Fruit fly (Drosophila melanogaster) whole organism, prepupa: Measurements from ENCODE around the gene Tre1.

ENCODE experiments used
- Blimp-1 ChIP-seq: fragments of 200-800 bp; sonication (Bioruptor generic); optimal IDR thresholded peaks from 3 replicates; lab custom pipeline; 2017; ENCODE audit warnings: missing biosample characterization, missing genetic modification characterization, mild to moderate bottlenecking, moderate library complexity, missing genetic modification reagents
- CG10669 ChIP-seq: fragments of 200-800 bp; sonication (Bioruptor generic); optimal IDR thresholded peaks from 3 replicates; lab custom pipeline; 2018; ENCODE audit warnings: missing biosample characterization, mild to moderate bottlenecking, missing genetic modification characterization, moderate library complexity
- CG11294 ChIP-seq: fragments of 200-800 bp; sonication (Bioruptor generic); IDR thresholded peaks from 2 replicates; pipeline ENCODE4 v1.3.6; 2022; ENCODE audit warnings: missing biosample characterization, missing genetic modification characterization
- CG11902 ChIP-seq: fragments of 200-800 bp; sonication (Bioruptor generic); optimal IDR thresholded peaks from 3 replicates; lab custom pipeline; 2016; ENCODE audit warnings: missing biosample characterization, missing genetic modification characterization
- CG15336 ChIP-seq: fragments of 200-800 bp; sonication (Bioruptor generic); IDR thresholded peaks from 2 replicates; pipeline ENCODE4 v1.3.6; 2022; ENCODE audit warnings: missing biosample characterization, missing genetic modification characterization
- CG1621 ChIP-seq: fragments of 200-800 bp; sonication (Bioruptor generic); optimal IDR thresholded peaks from 3 replicates; lab custom pipeline; 2018; ENCODE audit warnings: missing biosample characterization, mild to moderate bottlenecking, missing genetic modification characterization
- CG3032 ChIP-seq: fragments of 200-800 bp; optimal IDR thresholded peaks from 2 replicates; lab custom pipeline; 2019; ENCODE audit warnings: missing biosample characterization, mild to moderate bottlenecking, missing genetic modification characterization, moderate library complexity
- CG31627 ChIP-seq: fragments of 200-800 bp; sonication (Bioruptor generic); optimal IDR thresholded peaks from 3 replicates; lab custom pipeline; 2016; ENCODE audit warnings: missing biosample characterization, missing genetic modification characterization
- CG32006 ChIP-seq: fragments of 200-800 bp; sonication (Bioruptor generic); optimal IDR thresholded peaks from 3 replicates; lab custom pipeline; 2017; ENCODE audit warnings: missing biosample characterization, mild to moderate bottlenecking, missing genetic modification characterization
- CG6163 ChIP-seq: fragments of 200-800 bp; sonication (Bioruptor generic); IDR thresholded peaks from 3 replicates; pipeline ENCODE4 v1.3.6; 2022; ENCODE audit warnings: missing biosample characterization, missing genetic modification characterization
- CG6276 ChIP-seq: fragments of 200-800 bp; sonication (Bioruptor generic); optimal IDR thresholded peaks from 2 replicates; lab custom pipeline; 2017; ENCODE audit warnings: missing biosample characterization, mild to moderate bottlenecking, missing genetic modification characterization
- CG6792 ChIP-seq: fragments of 200-800 bp; sonication (Bioruptor generic); optimal IDR thresholded peaks from 3 replicates; lab custom pipeline; 2016; ENCODE audit warnings: missing biosample characterization, missing genetic modification characterization
- CG6808 ChIP-seq: fragments of 200-800 bp; sonication (Bioruptor generic); optimal IDR thresholded peaks from 3 replicates; lab custom pipeline; 2017; ENCODE audit warnings: missing biosample characterization, missing genetic modification characterization, mild to moderate bottlenecking, moderate library complexity, missing genetic modification reagents
- CG6854 ChIP-seq: fragments of 200-800 bp; sonication (Bioruptor generic); optimal IDR thresholded peaks from 2 replicates; lab custom pipeline; 2017; ENCODE audit warnings: missing biosample characterization, mild to moderate bottlenecking, missing genetic modification characterization
- CG8119 ChIP-seq: fragments of 200-800 bp; sonication (Bioruptor generic); IDR thresholded peaks from 3 replicates; pipeline ENCODE4 v1.3.6; 2022; ENCODE audit warnings: missing biosample characterization, missing genetic modification characterization
- CG8319 ChIP-seq: fragments of 200-800 bp; sonication (Bioruptor generic); optimal IDR thresholded peaks from 3 replicates; lab custom pipeline; 2016; ENCODE audit warnings: missing biosample characterization, missing genetic modification characterization
- CG8632 ChIP-seq: fragments of 200-800 bp; sonication (Bioruptor generic); optimal IDR thresholded peaks from 3 replicates; lab custom pipeline; 2016; ENCODE audit warnings: missing biosample characterization, missing genetic modification characterization
- CG9139 ChIP-seq: fragments of 200-800 bp; sonication (Bioruptor generic); optimal IDR thresholded peaks from 3 replicates; lab custom pipeline; 2017; ENCODE audit warnings: missing biosample characterization, mild to moderate bottlenecking, missing genetic modification characterization
- Eip78C ChIP-seq: fragments of 200-800 bp; sonication (Bioruptor generic); peaks from one replicate; lab custom pipeline; 2016; ENCODE audit warnings: missing biosample characterization, missing genetic modification characterization
- Eip93F ChIP-seq: fragments of 200-800 bp; sonication (Bioruptor generic); optimal IDR thresholded peaks from 2 replicates; lab custom pipeline; 2016; ENCODE audit warnings: missing biosample characterization, mild to moderate bottlenecking, missing genetic modification characterization
- Ets21C ChIP-seq: fragments of 200-800 bp; sonication (Bioruptor generic); optimal IDR thresholded peaks from 3 replicates; lab custom pipeline; 2016; ENCODE audit warnings: missing biosample characterization, missing genetic modification characterization
- Hr38 ChIP-seq: sonication (Bioruptor generic); optimal IDR thresholded peaks from 2 replicates; lab custom pipeline; 2016; ENCODE audit warnings: missing biosample characterization, missing genetic modification characterization
- Hr39 ChIP-seq: fragments of 200-800 bp; sonication (Bioruptor generic); optimal IDR thresholded peaks from 2 replicates; lab custom pipeline; 2016; ENCODE audit warnings: missing biosample characterization, missing genetic modification characterization
- Hr4 ChIP-seq: fragments of 200-800 bp; sonication (Bioruptor generic); optimal IDR thresholded peaks from 3 replicates; lab custom pipeline; 2016; ENCODE audit warnings: missing biosample characterization, missing genetic modification characterization
- Lpt ChIP-seq: fragments of 200-800 bp; sonication (Bioruptor generic); optimal IDR thresholded peaks from 3 replicates; lab custom pipeline; 2016; ENCODE audit warnings: missing biosample characterization, missing genetic modification characterization
- Met ChIP-seq: fragments of 200-800 bp; sonication (Bioruptor generic); optimal IDR thresholded peaks from 3 replicates; lab custom pipeline; 2016; ENCODE audit warnings: missing biosample characterization, missing genetic modification characterization
- OdsH ChIP-seq: fragments of 200-800 bp; sonication (Bioruptor generic); optimal IDR thresholded peaks from 3 replicates; lab custom pipeline; 2016; ENCODE audit warnings: missing biosample characterization, missing genetic modification characterization
- Smox ChIP-seq: fragments of 200-800 bp; sonication (Bioruptor generic); optimal IDR thresholded peaks from 3 replicates; lab custom pipeline; 2016; ENCODE audit warnings: missing biosample characterization, missing genetic modification characterization
- Sox102F ChIP-seq: fragments of 200-800 bp; sonication (Bioruptor generic); optimal IDR thresholded peaks from 2 replicates; lab custom pipeline; 2016; ENCODE audit warnings: missing biosample characterization, mild to moderate bottlenecking, missing genetic modification characterization
- Sox14 ChIP-seq: fragments of 200-800 bp; sonication (Bioruptor generic); optimal IDR thresholded peaks from 3 replicates; lab custom pipeline; 2016; ENCODE audit warnings: missing biosample characterization, missing genetic modification characterization
- Sox15 ChIP-seq: fragments of 200-800 bp; sonication (Bioruptor generic); optimal IDR thresholded peaks from 3 replicates; lab custom pipeline; 2016; ENCODE audit warnings: missing biosample characterization, missing genetic modification characterization
- achi ChIP-seq: fragments of 200-800 bp; sonication (Bioruptor generic); optimal IDR thresholded peaks from 3 replicates; lab custom pipeline; 2016; ENCODE audit warnings: missing biosample characterization, missing genetic modification characterization
- cyc ChIP-seq: fragments of 200-800 bp; sonication (Bioruptor generic); optimal IDR thresholded peaks from 3 replicates; lab custom pipeline; 2016; ENCODE audit warnings: missing biosample characterization, missing genetic modification characterization
- dac ChIP-seq: fragments of 200-800 bp; sonication (Bioruptor generic); optimal IDR thresholded peaks from 2 replicates; lab custom pipeline; 2017; ENCODE audit warnings: missing biosample characterization, mild to moderate bottlenecking, missing genetic modification characterization
- esn ChIP-seq: fragments of 200-800 bp; sonication (Bioruptor generic); optimal IDR thresholded peaks from 2 replicates; lab custom pipeline; 2016; ENCODE audit warnings: missing biosample characterization, mild to moderate bottlenecking, missing genetic modification characterization, moderate library complexity
- fd59A ChIP-seq: fragments of 200-800 bp; sonication (Bioruptor generic); optimal IDR thresholded peaks from 2 replicates; lab custom pipeline; 2017; ENCODE audit warnings: missing biosample characterization, mild to moderate bottlenecking, missing genetic modification characterization, missing genetic modification reagents
- fd85E ChIP-seq: fragments of 200-800 bp; sonication (Bioruptor generic); optimal IDR thresholded peaks from 3 replicates; lab custom pipeline; 2016; ENCODE audit warnings: missing biosample characterization, missing genetic modification characterization
- fkh ChIP-seq: fragments of 200-800 bp; sonication (Bioruptor generic); optimal IDR thresholded peaks from 3 replicates; lab custom pipeline; 2017; ENCODE audit warnings: missing biosample characterization, mild to moderate bottlenecking, missing genetic modification characterization, moderate library complexity
- lz ChIP-seq: fragments of 200-800 bp; sonication (Bioruptor generic); optimal IDR thresholded peaks from 3 replicates; lab custom pipeline; 2016; ENCODE audit warnings: missing biosample characterization, missing genetic modification characterization
- net ChIP-seq: fragments of 200-800 bp; sonication (Bioruptor generic); optimal IDR thresholded peaks from 3 replicates; lab custom pipeline; 2016; ENCODE audit warnings: missing biosample characterization, missing genetic modification characterization
- pdm3 ChIP-seq: fragments of 200-800 bp; sonication (Bioruptor generic); optimal IDR thresholded peaks from 3 replicates; lab custom pipeline; 2016; ENCODE audit warnings: missing biosample characterization, missing genetic modification characterization
- salr ChIP-seq, 2 experiments: fragments of 200-800 bp; sonication (Bioruptor generic); optimal IDR thresholded peaks; 3 replicates each; lab custom pipeline; 2016 to 2018; ENCODE audit warnings: missing biosample characterization in 2 of 2, missing genetic modification characterization in 2 of 2, mild to moderate bottlenecking in 1 of 2
- spab ChIP-seq: fragments of 200-800 bp; sonication (Bioruptor generic); optimal IDR thresholded peaks from 2 replicates; lab custom pipeline; 2017; ENCODE audit warnings: missing biosample characterization, mild to moderate bottlenecking, missing genetic modification characterization, missing genetic modification reagents
- ss ChIP-seq, 2 experiments: fragments of 200-800 bp; sonication (Bioruptor generic); optimal IDR thresholded peaks; 2 replicates in 1 of 2; 3 replicates in 1 of 2; lab custom pipeline; 2017 to 2018; ENCODE audit warnings: mild to moderate bottlenecking in 2 of 2, missing biosample characterization in 2 of 2, missing genetic modification characterization in 2 of 2, moderate library complexity in 1 of 2
- svp ChIP-seq: fragments of 200-800 bp; sonication (Bioruptor generic); peaks from one replicate; lab custom pipeline; 2016; ENCODE audit warnings: missing biosample characterization, missing genetic modification characterization
- vri ChIP-seq: fragments of 200-800 bp; sonication (Bioruptor generic); optimal IDR thresholded peaks from 3 replicates; lab custom pipeline; 2016; ENCODE audit warnings: missing biosample characterization, mild to moderate bottlenecking, missing genetic modification characterization

Tre1 gene

DNA sequence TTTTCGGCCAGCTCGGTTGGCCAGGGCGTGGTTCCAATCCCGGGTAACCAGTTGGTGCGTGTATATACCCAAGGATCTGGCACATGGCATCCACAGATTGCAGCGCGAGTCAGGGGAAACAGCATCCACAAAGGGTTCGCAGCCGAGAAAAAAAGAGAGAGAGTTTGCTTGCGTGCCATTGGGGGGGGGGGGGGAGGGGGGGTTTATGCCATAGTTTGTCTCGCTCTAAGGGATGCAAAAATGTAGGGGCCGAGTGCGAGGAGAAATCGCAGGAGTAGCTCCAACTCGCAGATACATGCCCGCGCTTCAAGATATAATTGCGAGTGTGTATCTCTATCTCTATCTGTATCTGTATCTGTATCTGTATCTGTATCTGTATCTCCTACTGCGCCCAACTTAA, 29.8 kb downstream of the Tre1 start:
- TF ChIP-seq CG8119 (GFP tag; lab: Robert Waterston, UW) (no peak), CG11902 (GFP tag; lab: Kevin White, UChicago) (no peak), CG3032 (tag; lab: Kevin White, UChicago) (no peak), CG6276 (GFP tag; lab: Kevin White, UChicago) (no peak), Met (GFP tag; lab: Kevin White, UChicago) (no peak), Eip78C (GFP tag; lab: Kevin White, UChicago) (no peak), CG15336 (GFP tag; lab: Robert Waterston, UW) (no peak), fkh (GFP tag; lab: Kevin White, UChicago) (no peak), CG6792 (no peak), OdsH (no peak), CG8319 (GFP tag; lab: Kevin White, UChicago) (no peak), pdm3 (no peak), Smox (no peak), CG31627 (no peak), Blimp-1 (GFP tag; lab: Kevin White, UChicago) (no peak), CG6808 (GFP tag; lab: Kevin White, UChicago) (no peak), Hr38 (GFP tag; lab: Kevin White, UChicago) (no peak), net (GFP tag; lab: Kevin White, UChicago) (no peak), Hr39 (GFP tag; lab: Kevin White, UChicago) (no peak)

dm6 chrX:5649387-5649786, 30.4 kb downstream of the Tre1 start:
- no peak for TF ChIP-seq Hr4 (GFP tag; lab: Kevin White, UChicago)

DNA sequence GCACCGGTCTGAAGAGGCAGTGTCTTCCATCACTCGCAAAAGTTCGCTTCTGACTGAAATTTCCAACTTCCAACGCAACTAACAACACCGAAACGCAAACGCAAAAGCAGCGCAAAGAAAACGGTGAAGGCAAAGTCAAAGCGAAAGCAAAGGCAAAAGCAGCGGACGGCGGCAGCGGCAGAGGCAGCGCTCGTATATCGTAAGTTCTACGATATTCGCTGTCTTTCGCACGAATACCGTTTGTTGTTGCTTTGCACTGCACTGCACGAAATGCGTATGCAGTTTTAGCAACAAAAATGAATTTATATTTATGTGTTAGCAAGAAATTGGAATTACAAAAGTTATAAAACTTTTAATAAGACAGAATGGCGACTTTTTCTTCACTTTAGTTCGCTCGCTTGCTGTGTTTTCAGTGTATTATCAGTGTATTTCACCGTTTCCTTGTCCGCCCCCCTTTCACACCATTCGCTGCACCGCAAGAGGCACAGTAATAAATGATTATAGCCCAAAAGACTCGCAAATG, 31.3 kb downstream of the Tre1 start, which contains the start of gene OtopLa:
Gene OtopLa (minus strand): TSS at position 51 of the 523 bp plus-strand sequence.
- TF ChIP-seq salr (GFP tag; optimal IDR thresholded peaks at IDR 0.05; lab: Kevin White, UChicago), result peak; percentile 60 to 64
- TF ChIP-seq CG8632 (GFP tag; lab: Kevin White, UChicago), result peak; percentile 59
- peak; percentile 39 for TF ChIP-seq Lpt (GFP tag; lab: Kevin White, UChicago)
- TF ChIP-seq CG15336 (GFP tag; lab: Robert Waterston, UW), result peak; percentile 88
- peak; percentile 93 for TF ChIP-seq Eip78C (GFP tag; lab: Kevin White, UChicago)
- TF ChIP-seq cyc (GFP tag; lab: Kevin White, UChicago), result peak; percentile 57
- TF ChIP-seq CG11294 (GFP tag; lab: Robert Waterston, UW), result peak; percentile 72; the same call in 1 of the 2 replicates
- TF ChIP-seq CG32006 (GFP tag; lab: Kevin White, UChicago), result peak; percentile 84
- TF ChIP-seq Sox14 (GFP tag; lab: Kevin White, UChicago), result peak; percentile 58
- TF ChIP-seq lz (GFP tag; lab: Kevin White, UChicago), result peak; percentile 73
- peak; percentile 66 for TF ChIP-seq CG10669 (GFP tag; lab: Kevin White, UChicago)
- peak; percentile 52 for TF ChIP-seq CG9139
- TF ChIP-seq CG8319 (GFP tag; lab: Kevin White, UChicago), result peak; percentile 53
- TF ChIP-seq Sox102F, result peak; percentile 48
- TF ChIP-seq pdm3, result peak; percentile 76
- TF ChIP-seq esn (GFP tag; lab: Kevin White, UChicago), result peak; percentile 65
- TF ChIP-seq Sox15, result peak; percentile 19
- no peak for TF ChIP-seq Eip93F
- no peak for TF ChIP-seq fd85E (GFP tag; lab: Kevin White, UChicago)
- no peak for TF ChIP-seq fkh (GFP tag; lab: Kevin White, UChicago)
- peak; percentile 70 for TF ChIP-seq achi (GFP tag; lab: Kevin White, UChicago)
- peak; percentile 9 for TF ChIP-seq vri
- TF ChIP-seq ss (GFP tag; optimal IDR thresholded peaks at IDR 0.05; lab: Kevin White, UChicago), result peak; percentile 65 to 77
- peak; percentile 64 for TF ChIP-seq spab
- TF ChIP-seq Smox, result peak; percentile 58
- no peak for TF ChIP-seq Blimp-1 (GFP tag; lab: Kevin White, UChicago)
- peak; percentile 67 for TF ChIP-seq Met (GFP tag; lab: Kevin White, UChicago)
- TF ChIP-seq dac (GFP tag; lab: Kevin White, UChicago), result peak; percentile 66
- peak; percentile 61 for TF ChIP-seq fd59A
- peak; percentile 59 for TF ChIP-seq Hr39 (GFP tag; lab: Kevin White, UChicago)
- TF ChIP-seq CG6276 (GFP tag; lab: Kevin White, UChicago), result peak; percentile 71
- peak; percentile 90 for TF ChIP-seq CG6163 (GFP tag; lab: Robert Waterston, UW)
- TF ChIP-seq CG6792, result peak; percentile 57
- peak; percentile 85 for TF ChIP-seq svp
- TF ChIP-seq CG6808 (GFP tag; lab: Kevin White, UChicago), result peak; percentile 62
- TF ChIP-seq CG1621 (tag; lab: Kevin White, UChicago), result peak; percentile 66
- TF ChIP-seq Hr38 (GFP tag; lab: Kevin White, UChicago), result no peak
- TF ChIP-seq Ets21C, result peak; percentile 40
- no peak for TF ChIP-seq CG6854 (GFP tag; lab: Kevin White, UChicago)
- TF ChIP-seq CG3032 (tag; lab: Kevin White, UChicago), result peak; percentile 72
